Worm (Caenorhabditis elegans) whole organism, midembryonic: ENCODE measurements around the gene F49E12.12.

Experiments
- T22C8.4 ChIP-seq: fragments of 200-800 bp; sonication (Bioruptor generic); IDR thresholded peaks from 2 replicates; pipeline ENCODE4 v1.3.6; 2022; ENCODE audit warnings: missing genetic modification characterization, missing compliant biosample characterization
- flt-1 ChIP-seq: fragments of 200-800 bp; sonication (Bioruptor generic); IDR thresholded peaks from 2 replicates; pipeline ENCODE4 v1.3.6; 2022; ENCODE audit warnings: missing genetic modification characterization, missing compliant biosample characterization
- med-1 ChIP-seq: sonication (generic microtip); optimal IDR thresholded peaks from 2 replicates; lab custom pipeline; 2017; ENCODE audit warnings: missing genetic modification characterization, mild to moderate bottlenecking, missing compliant biosample characterization, antibody characterized with exemption, missing genetic modification reagents; ENCODE audit not compliant: insufficient read depth
- ref-1 ChIP-seq: fragments of 200-800 bp; sonication (Bioruptor generic); conservative IDR thresholded peaks from 2 replicates; pipeline ENCODE4 v1.3.6; 2022; ENCODE audit warnings: missing genetic modification reagents, missing genetic modification characterization, missing compliant biosample characterization
- tab-1 ChIP-seq: fragments of 200-800 bp; sonication (Bioruptor generic); IDR thresholded peaks from 2 replicates; pipeline ENCODE4 v1.3.6; 2022; ENCODE audit warnings: missing genetic modification characterization, missing compliant biosample characterization
- ztf-23 ChIP-seq: fragments of 200-800 bp; sonication (Bioruptor generic); IDR thresholded peaks from 2 replicates; pipeline ENCODE4 v1.3.6; 2022; ENCODE audit warnings: missing genetic modification reagents, missing genetic modification characterization, missing compliant biosample characterization
- ztf-29 ChIP-seq: fragments of 200-800 bp; sonication (Bioruptor generic); IDR thresholded peaks from 2 replicates; pipeline ENCODE4 v1.3.6; 2022; ENCODE audit warnings: missing genetic modification reagents, missing genetic modification characterization, missing compliant biosample characterization

DNA sequence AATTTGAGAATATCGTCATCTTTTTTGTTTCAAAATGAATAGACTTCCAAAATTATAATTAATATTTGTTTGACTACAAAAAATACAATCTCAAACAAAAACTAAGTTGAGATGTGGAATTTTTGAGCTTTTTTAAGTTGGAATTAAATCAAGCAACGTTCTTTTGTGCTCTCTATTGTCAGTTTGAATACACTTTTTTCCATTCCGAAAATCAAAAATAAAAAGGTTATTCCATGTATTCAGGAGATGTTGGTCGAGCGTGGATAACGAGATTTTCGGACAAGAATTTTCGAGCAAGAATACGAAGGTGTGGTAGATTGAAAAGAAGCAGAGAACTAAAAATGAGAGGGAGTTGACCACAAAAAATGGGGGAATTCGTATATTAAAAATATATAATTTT, 11.1 kb upstream of the F49E12.12 start:
- no peak for TF ChIP-seq ztf-29
- no peak for TF ChIP-seq ztf-23 (GFP tag; lab: Robert Waterston, UW)
- TF ChIP-seq tab-1, result no peak
- TF ChIP-seq ref-1 (GFP tag; lab: Robert Waterston, UW), result no peak
- TF ChIP-seq flt-1 (GFP tag; lab: Robert Waterston, UW), result no peak
- TF ChIP-seq med-1 (GFP tag; lab: Kevin White, UChicago), result no peak
- no peak for TF ChIP-seq T22C8.4 (GFP tag; lab: Robert Waterston, UW)
